Fruit fly (Drosophila melanogaster): ENCODE results near the gene CG12320.

Gene CG12320

dm6 chr3R:18295262-18295944 is 42.9 kb upstream of the CG12320 start (continued):
- peak; percentile 52; the same call in 1 of the 3 replicates for TF ChIP-seq CG7963 (GFP tag; IDR thresholded peaks at IDR 0.05; ENCODE audit: partially characterized antibody)
- no peak for TF ChIP-seq Lpt (GFP tag; optimal IDR thresholded peaks at IDR 0.05)
- TF ChIP-seq Oli (tag; optimal IDR thresholded peaks at IDR 0.05), result peak; percentile 38
- TF ChIP-seq Fer3 (tag; optimal IDR thresholded peaks at IDR 0.05), result no peak
- TF ChIP-seq phol (tag; optimal IDR thresholded peaks at IDR 0.05), result peak; percentile 18
- TF ChIP-seq CG42726 (GFP tag; IDR thresholded peaks at IDR 0.05; ENCODE audit: partially characterized antibody), result no peak
- TF ChIP-seq dysf (GFP tag; IDR thresholded peaks at IDR 0.05), result peak; percentile 58; the same call in 2 of the 3 replicates
- TF ChIP-seq ap (GFP tag; IDR thresholded peaks at IDR 0.05), result no peak
- TF ChIP-seq PHDP (tag; optimal IDR thresholded peaks at IDR 0.05), result peak; percentile 5
- TF ChIP-seq Hsf (GFP tag; optimal IDR thresholded peaks at IDR 0.05), result peak; percentile 5
- no peak for TF ChIP-seq CG12155 (GFP tag; optimal IDR thresholded peaks at IDR 0.05)
- TF ChIP-seq Sox102F (GFP tag; optimal IDR thresholded peaks at IDR 0.05), result peak; percentile 61
- TF ChIP-seq lbe (GFP tag; optimal IDR thresholded peaks at IDR 0.05), result no peak
- TF ChIP-seq CG6791 (GFP tag; IDR thresholded peaks at IDR 0.05; ENCODE audit: partially characterized antibody), result peak; percentile 59; the same call in 2 of the 3 replicates
- peak; percentile 50; the same call in 2 of the 3 replicates for TF ChIP-seq CG16813 (GFP tag; IDR thresholded peaks at IDR 0.05; ENCODE audit: partially characterized antibody)
- TF ChIP-seq emc (GFP tag; optimal IDR thresholded peaks at IDR 0.05), result no peak
- peak; percentile 28 for TF ChIP-seq dmrt99B (tag; optimal IDR thresholded peaks at IDR 0.05)
- peak; percentile 43; the same call in 2 of the 3 replicates for TF ChIP-seq row (GFP tag; IDR thresholded peaks at IDR 0.05)
- peak; percentile 26 for TF ChIP-seq CG17385 (GFP tag; optimal IDR thresholded peaks at IDR 0.05)
- TF ChIP-seq CG12659 (GFP tag; optimal IDR thresholded peaks at IDR 0.05), result peak; percentile 14
- no peak for TF ChIP-seq scrt (GFP tag; optimal IDR thresholded peaks at IDR 0.05)
- TF ChIP-seq CG17328 (GFP tag; IDR thresholded peaks at IDR 0.05), result no peak
- TF ChIP-seq CG2712 (tag; optimal IDR thresholded peaks at IDR 0.05), result peak; percentile 21
- peak; percentile 9; the same call in 1 of the 2 replicates for TF ChIP-seq inv (GFP tag; IDR thresholded peaks at IDR 0.05; ENCODE audit: partially characterized antibody)
- peak; percentile 59 for TF ChIP-seq HLH4C (GFP tag; IDR thresholded peaks at IDR 0.05; ENCODE audit: partially characterized antibody)
- TF ChIP-seq CG8359 (GFP tag; optimal IDR thresholded peaks at IDR 0.05; ENCODE audit: borderline replicate concordance), result no peak
- TF ChIP-seq CG30403 (GFP tag; optimal IDR thresholded peaks at IDR 0.05), result peak; percentile 22
- TF ChIP-seq Meics (GFP tag; optimal IDR thresholded peaks at IDR 0.05), result no peak
- TF ChIP-seq CG18476 (GFP tag; optimal IDR thresholded peaks at IDR 0.05), result no peak
- no peak for TF ChIP-seq Neu2 (GFP tag; optimal IDR thresholded peaks at IDR 0.05; ENCODE audit: borderline replicate concordance)
- TF ChIP-seq Myb (GFP tag; optimal IDR thresholded peaks at IDR 0.05), result no peak
- no peak for TF ChIP-seq Sry-β (GFP tag; optimal IDR thresholded peaks at IDR 0.05)
- peak; percentile 50 for TF ChIP-seq CG15269 (tag; optimal IDR thresholded peaks at IDR 0.05)
- TF ChIP-seq CG15011 (GFP tag; optimal IDR thresholded peaks at IDR 0.05), result no peak
- TF ChIP-seq Trl (optimal IDR thresholded peaks at IDR 0.05), result no peak
- TF ChIP-seq Trl (GFP tag; optimal IDR thresholded peaks at IDR 0.05), result no peak
- TF ChIP-seq CG18262 (tag; optimal IDR thresholded peaks at IDR 0.05), result peak; percentile 22
- peak; percentile 8; the same call in 1 of the 2 replicates for TF ChIP-seq CG13287 (GFP tag; IDR thresholded peaks at IDR 0.05; ENCODE audit: partially characterized antibody)
- peak; percentile 31 for TF ChIP-seq CG13424 (tag; optimal IDR thresholded peaks at IDR 0.05)
- TF ChIP-seq zen (tag; optimal IDR thresholded peaks at IDR 0.05), result no peak
- peak in 1 of 2 experiments; percentile 63 for TF ChIP-seq Hr51 (GFP tag; optimal IDR thresholded peaks at IDR 0.05)
- TF ChIP-seq CG2678 (tag; optimal IDR thresholded peaks at IDR 0.05), result peak; percentile 28
- peak; percentile 62 for TF ChIP-seq tna (GFP tag; IDR thresholded peaks at IDR 0.05; ENCODE audit: partially characterized antibody)
- TF ChIP-seq CG12769 (tag; optimal IDR thresholded peaks at IDR 0.05), result no peak
- peak in 1 of 2 experiments; percentile 18 for TF ChIP-seq bsh (GFP tag; optimal IDR thresholded peaks at IDR 0.05)
- TF ChIP-seq Hmr (GFP tag; optimal IDR thresholded peaks at IDR 0.05), result no peak
- no peak for TF ChIP-seq pita (GFP tag; optimal IDR thresholded peaks at IDR 0.05)

Data from whole organism, embryonic.